Worm (Caenorhabditis elegans) whole organism, L4 larva: ENCODE data around the gene ech-4.

Experiments used
- F26F4.8 ChIP-seq: fragments of 200-800 bp; sonication (Bioruptor generic); conservative IDR thresholded peaks from 2 replicates; pipeline ENCODE4 v1.3.6; 2022; ENCODE audit warnings: missing genetic modification characterization, missing compliant biosample characterization
- F49E8.2 ChIP-seq: sonication (generic microtip); optimal IDR thresholded peaks from 2 replicates; lab custom pipeline; 2016; ENCODE audit warnings: missing compliant biosample characterization, mild to moderate bottlenecking, missing genetic modification characterization, borderline replicate concordance
- T20F7.1 ChIP-seq: fragments of 200-800 bp; sonication (Bioruptor generic); optimal IDR thresholded peaks from 2 replicates; lab custom pipeline; 2018; ENCODE audit warnings: mild to moderate bottlenecking, missing genetic modification characterization, missing compliant biosample characterization
- T26A8.4 ChIP-seq: fragments of 200-800 bp; sonication (Bioruptor generic); IDR thresholded peaks from 2 replicates; pipeline ENCODE4 v1.3.6; 2022; ENCODE audit warnings: missing genetic modification characterization, missing compliant biosample characterization
- Y105C5A.15 ChIP-seq: fragments of 200-800 bp; sonication (Bioruptor generic); IDR thresholded peaks from 2 replicates; pipeline ENCODE4 v1.3.6; 2022; ENCODE audit warnings: missing genetic modification characterization, missing compliant biosample characterization
- Y48G9A.11 ChIP-seq: fragments of 200-800 bp; sonication (Bioruptor generic); IDR thresholded peaks from 2 replicates; pipeline ENCODE4 v1.3.6; 2022; ENCODE audit warnings: missing genetic modification reagents, missing genetic modification characterization, missing compliant biosample characterization
- aha-1 ChIP-seq: fragments of 150-350 bp; peaks from one replicate; lab custom pipeline; 2014; ENCODE audit warnings: missing biosample characterization, missing genetic modification characterization
- aly-2 ChIP-seq: sonication (generic microtip); optimal IDR thresholded peaks from 2 replicates; lab custom pipeline; 2018; ENCODE audit warnings: missing biosample characterization, missing genetic modification characterization
- arid-1 ChIP-seq: fragments of 200-800 bp; sonication (Bioruptor generic); conservative IDR thresholded peaks from 2 replicates; pipeline ENCODE4 v1.3.6; 2022; ENCODE audit warnings: missing genetic modification reagents, missing genetic modification characterization, missing compliant biosample characterization
- attf-4 ChIP-seq: sonication (generic microtip); optimal IDR thresholded peaks from 3 replicates; lab custom pipeline; 2017; ENCODE audit warnings: missing biosample characterization, missing genetic modification characterization
- ceh-20 ChIP-seq: fragments of 200-800 bp; sonication (Bioruptor generic); IDR thresholded peaks from 2 replicates; pipeline ENCODE4 v1.3.6; 2022; ENCODE audit warnings: missing genetic modification reagents, missing genetic modification characterization, missing compliant biosample characterization
- ceh-32 ChIP-seq: sonication (generic microtip); optimal IDR thresholded peaks from 2 replicates; lab custom pipeline; 2016; ENCODE audit warnings: mild to moderate bottlenecking, missing genetic modification characterization, missing compliant biosample characterization; ENCODE audit not compliant: poor library complexity
- ceh-62 ChIP-seq: sonication (generic microtip); optimal IDR thresholded peaks from 2 replicates; lab custom pipeline; 2017; ENCODE audit warnings: missing biosample characterization, missing genetic modification characterization
- cey-2 ChIP-seq: sonication (generic microtip); optimal IDR thresholded peaks from 3 replicates; lab custom pipeline; 2017; ENCODE audit warnings: missing genetic modification characterization, mild to moderate bottlenecking, missing compliant biosample characterization, antibody characterized with exemption, borderline replicate concordance; ENCODE audit not compliant: insufficient read depth
- daf-19 ChIP-seq: fragments of 200-800 bp; sonication (Bioruptor generic); conservative IDR thresholded peaks from 2 replicates; pipeline ENCODE4 v1.3.6; 2022; ENCODE audit warnings: missing genetic modification characterization, missing compliant biosample characterization
- dmd-6 ChIP-seq: fragments of 200-800 bp; sonication (Bioruptor generic); IDR thresholded peaks from 2 replicates; pipeline ENCODE4 v1.3.6; 2022; ENCODE audit warnings: missing genetic modification reagents, missing genetic modification characterization, missing compliant biosample characterization
- dmd-9 ChIP-seq: fragments of 200-800 bp; sonication (Bioruptor generic); IDR thresholded peaks from 2 replicates; pipeline ENCODE4 v1.3.6; 2022; ENCODE audit warnings: missing genetic modification reagents, missing genetic modification characterization, missing compliant biosample characterization
- dpl-1 ChIP-seq: fragments of 150-350 bp; optimal IDR thresholded peaks from 2 replicates; lab custom pipeline; 2014; ENCODE audit warnings: missing biosample characterization, missing genetic modification reagents, missing genetic modification characterization
- duxl-1 ChIP-seq: sonication (generic microtip); optimal IDR thresholded peaks from 2 replicates; lab custom pipeline; 2016; ENCODE audit warnings: mild to moderate bottlenecking, missing genetic modification characterization, moderate library complexity, missing compliant biosample characterization; ENCODE audit not compliant: poor library complexity
- egl-43 ChIP-seq: fragments of 200-800 bp; sonication (Bioruptor generic); IDR thresholded peaks from 2 replicates; pipeline ENCODE4 v1.3.6; 2022; ENCODE audit warnings: missing genetic modification reagents, missing genetic modification characterization, missing compliant biosample characterization
- fkh-10 ChIP-seq: fragments of 150-350 bp; optimal IDR thresholded peaks from 2 replicates; lab custom pipeline; 2014; ENCODE audit warnings: missing biosample characterization, missing genetic modification reagents, missing genetic modification characterization
- gei-8 ChIP-seq: fragments of 200-800 bp; sonication (Bioruptor generic); optimal IDR thresholded peaks from 2 replicates; lab custom pipeline; 2018; ENCODE audit warnings: mild to moderate bottlenecking, missing genetic modification characterization, missing compliant biosample characterization
- hlh-11 ChIP-seq: fragments of 200-800 bp; sonication (Bioruptor generic); optimal IDR thresholded peaks from 2 replicates; lab custom pipeline; 2018; ENCODE audit warnings: mild to moderate bottlenecking, missing genetic modification characterization, missing compliant biosample characterization
- hlh-30 ChIP-seq: sonication (generic microtip); optimal IDR thresholded peaks from 2 replicates; lab custom pipeline; 2017; ENCODE audit warnings: antibody characterized with exemption, mild to moderate bottlenecking, missing genetic modification characterization, missing compliant biosample characterization; ENCODE audit not compliant: insufficient read depth
- lin-13 ChIP-seq: fragments of 150-350 bp; optimal IDR thresholded peaks from 2 replicates; lab custom pipeline; 2014; ENCODE audit warnings: missing biosample characterization, missing genetic modification reagents, missing genetic modification characterization
- lin-15B ChIP-seq: fragments of 150-350 bp; sonication (generic microtip); optimal IDR thresholded peaks from 3 replicates; lab custom pipeline; 2014; ENCODE audit warnings: missing biosample characterization, missing genetic modification characterization
- lin-38 ChIP-seq: fragments of 200-800 bp; sonication (Bioruptor generic); IDR thresholded peaks from 2 replicates; pipeline ENCODE4 v1.3.6; 2022; ENCODE audit warnings: missing genetic modification reagents, missing genetic modification characterization, missing compliant biosample characterization
- lin-39 ChIP-seq: fragments of 150-350 bp; optimal IDR thresholded peaks from 2 replicates; lab custom pipeline; 2014; ENCODE audit warnings: missing biosample characterization, missing genetic modification reagents, missing genetic modification characterization
- lir-3 ChIP-seq: sonication (generic microtip); optimal IDR thresholded peaks from 2 replicates; lab custom pipeline; 2016; ENCODE audit warnings: mild to moderate bottlenecking, missing genetic modification characterization, missing compliant biosample characterization
- lsy-2 ChIP-seq, 2 experiments: fragments of 150-350 bp in 1 of 2; sonication (generic microtip) in 1 of 2; optimal IDR thresholded peaks; 2 replicates each; lab custom pipeline; 2014 to 2017; ENCODE audit warnings: missing biosample characterization in 2 of 2, missing genetic modification characterization in 2 of 2
- madf-5 ChIP-seq, 2 experiments: fragments of 200-800 bp; sonication (Bioruptor generic); IDR thresholded peaks; 2 replicates each; pipeline ENCODE4 v1.3.6; 2022; ENCODE audit warnings: missing compliant biosample characterization in 2 of 2, missing genetic modification characterization in 2 of 2
- mdl-1 ChIP-seq, 2 experiments: fragments of 150-350 bp in 1 of 2; sonication (generic microtip) in 1 of 2; optimal IDR thresholded peaks; 2 replicates each; lab custom pipeline; 2014 to 2017; ENCODE audit warnings: missing biosample characterization in 2 of 2, missing genetic modification characterization in 2 of 2
- mes-2 ChIP-seq: sonication (generic microtip); optimal IDR thresholded peaks from 2 replicates; lab custom pipeline; 2016; ENCODE audit warnings: missing genotype, mild to moderate bottlenecking, missing genetic modification characterization, missing compliant biosample characterization; ENCODE audit not compliant: poor library complexity, severe bottlenecking
- mxl-2 ChIP-seq: fragments of 200-800 bp; sonication (Bioruptor generic); conservative IDR thresholded peaks from 2 replicates; pipeline ENCODE4 v1.3.6; 2022; ENCODE audit warnings: missing genetic modification reagents, missing genetic modification characterization, missing compliant biosample characterization
- nhr-10 ChIP-seq: fragments of 150-350 bp; optimal IDR thresholded peaks from 2 replicates; lab custom pipeline; 2014; ENCODE audit warnings: missing biosample characterization, missing genetic modification characterization
- nhr-28 ChIP-seq: fragments of 150-350 bp; optimal IDR thresholded peaks from 2 replicates; lab custom pipeline; 2014; ENCODE audit warnings: missing biosample characterization, missing genetic modification characterization
- pha-4 ChIP-seq, 2 experiments: fragments of 150-350 bp in 1 of 2; fragments of 200-800 bp in 1 of 2; sonication (Bioruptor generic) in 1 of 2; IDR thresholded peaks in 1 of 2; optimal IDR thresholded peaks in 1 of 2; 2 replicates each; pipeline versions ENCODE4 v1.3.6 to Lab custom; 2014 to 2022; ENCODE audit warnings: missing genetic modification characterization in 2 of 2, missing genetic modification reagents in 2 of 2, missing biosample characterization in 1 of 2, missing compliant biosample characterization in 1 of 2
- rbr-2 ChIP-seq: sonication (generic microtip); optimal IDR thresholded peaks from 2 replicates; lab custom pipeline; 2016; ENCODE audit warnings: missing genotype, missing genetic modification characterization, missing compliant biosample characterization
- sdz-12 ChIP-seq: fragments of 200-800 bp; sonication (Bioruptor generic); optimal IDR thresholded peaks from 2 replicates; lab custom pipeline; 2018; ENCODE audit warnings: mild to moderate bottlenecking, missing genetic modification characterization, missing compliant biosample characterization
- snpc-1.2 ChIP-seq: fragments of 200-800 bp; sonication (Bioruptor generic); IDR thresholded peaks from 2 replicates; pipeline ENCODE4 v1.3.6; 2022; ENCODE audit warnings: missing genetic modification reagents, missing genetic modification characterization, missing compliant biosample characterization
- tag-97 ChIP-seq: fragments of 200-800 bp; sonication (Bioruptor generic); IDR thresholded peaks from 2 replicates; pipeline ENCODE4 v1.3.6; 2022; ENCODE audit warnings: missing genetic modification characterization, missing compliant biosample characterization
- unc-62 ChIP-seq, 3 experiments: fragments of 150-350 bp in 1 of 3; sonication (generic microtip); optimal IDR thresholded peaks in 2 of 3; peaks in 1 of 3; 1 replicate in 1 of 3; 2 replicates in 2 of 3; lab custom pipeline; 2014 to 2017; ENCODE audit warnings: missing biosample characterization in 3 of 3, missing genetic modification characterization in 3 of 3, missing genetic modification reagents in 3 of 3, missing genotype in 1 of 3
- zfp-2 ChIP-seq: sonication (generic microtip); optimal IDR thresholded peaks from 2 replicates; lab custom pipeline; 2016; ENCODE audit warnings: mild to moderate bottlenecking, missing genetic modification characterization, missing compliant biosample characterization
- ztf-7 ChIP-seq: fragments of 150-350 bp; optimal IDR thresholded peaks from 2 replicates; lab custom pipeline; 2014; ENCODE audit warnings: missing biosample characterization, missing genetic modification characterization

The ech-4 gene

DNA sequence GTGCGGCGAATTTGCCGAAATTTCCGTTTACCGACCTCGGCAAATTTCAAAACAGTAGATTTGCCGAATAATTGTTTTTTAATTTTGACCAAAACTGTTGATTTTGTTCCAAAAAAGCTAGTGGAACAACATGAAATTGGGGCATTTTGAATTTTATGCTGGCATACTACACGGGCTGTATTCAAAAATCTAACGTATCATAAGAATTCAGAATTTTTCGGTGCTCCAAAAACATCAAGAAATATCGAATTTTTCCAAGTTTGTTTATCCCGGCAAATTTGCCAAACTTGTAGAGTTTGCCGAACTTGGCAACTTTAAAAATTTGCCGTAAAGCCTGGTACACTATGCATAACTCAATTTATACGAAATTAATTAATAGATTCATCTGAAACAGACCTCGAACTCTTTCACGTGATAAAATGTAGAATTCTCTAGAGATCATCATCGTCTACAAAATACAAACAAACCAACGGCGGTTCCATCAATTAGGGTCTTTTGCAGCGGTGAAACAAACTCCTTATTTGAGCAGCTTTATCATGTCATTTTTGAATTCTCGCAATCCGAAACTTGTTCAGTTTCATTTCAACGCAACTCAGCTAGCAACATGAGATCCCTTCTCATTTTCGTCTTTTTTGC lies 12.0 kb upstream of the ech-4 start, which contains the start of gene R06F6.14:
Gene R06F6.14 (plus strand): TSS at position 586 of the 636 bp plus-strand sequence.
- TF ChIP-seq mdl-1 (tag; optimal IDR thresholded peaks at IDR 0.05; lab: Kevin White, UChicago): no peak
- TF ChIP-seq unc-62 (GFP tag; optimal IDR thresholded peaks at IDR 0.05 in 1 of 2; lab: Kevin White, UChicago): peak in 1 of 2 experiments; percentile 62
- no peak for TF ChIP-seq unc-62 (tag; optimal IDR thresholded peaks at IDR 0.05; lab: Kevin White, UChicago)
- TF ChIP-seq Y48G9A.11 (GFP tag; lab: Robert Waterston, UW): no peak
- TF ChIP-seq gei-8: no peak
- TF ChIP-seq ztf-7 (tag; lab: Kevin White, UChicago): no peak
- no peak for TF ChIP-seq lin-15B
- TF ChIP-seq ceh-20: no peak
- no peak for TF ChIP-seq arid-1 (GFP tag; lab: Robert Waterston, UW)
- TF ChIP-seq ceh-32 (tag; lab: Kevin White, UChicago): no peak
- TF ChIP-seq fkh-10 (GFP tag; lab: Kevin White, UChicago): no peak
- no peak for TF ChIP-seq sdz-12 (GFP tag; lab: Kevin White, UChicago)
- peak; percentile 91 for TF ChIP-seq aha-1 (tag; lab: Kevin White, UChicago)
- no peak for TF ChIP-seq ceh-62 (tag; lab: Kevin White, UChicago)
- TF ChIP-seq hlh-30 (tag; lab: Kevin White, UChicago): no peak
- TF ChIP-seq attf-4 (tag; lab: Kevin White, UChicago): no peak

- TF ChIP-seq mdl-1 (tag; optimal IDR thresholded peaks at IDR 0.05; lab: Kevin White, UChicago): no peak
- no peak for TF ChIP-seq daf-19 (GFP tag; lab: Robert Waterston, UW)
- no peak for TF ChIP-seq dmd-9 (GFP tag; lab: Robert Waterston, UW)
- TF ChIP-seq nhr-10 (tag; lab: Kevin White, UChicago): no peak
- no peak for TF ChIP-seq madf-5 (GFP tag; IDR thresholded peaks at IDR 0.05; lab: Robert Waterston, UW)
- no peak for TF ChIP-seq ceh-32 (tag; lab: Kevin White, UChicago)
- no peak for TF ChIP-seq mxl-2 (GFP tag; lab: Robert Waterston, UW)
- no peak for TF ChIP-seq egl-43 (GFP tag; lab: Robert Waterston, UW)
Observed at ce11 chrII:10810690-10811089, 10.1 kb upstream of the ech-4 start, which contains the start of gene msrp-7. msrp-7 (plus strand) TSS chrII:10810990.

DNA sequence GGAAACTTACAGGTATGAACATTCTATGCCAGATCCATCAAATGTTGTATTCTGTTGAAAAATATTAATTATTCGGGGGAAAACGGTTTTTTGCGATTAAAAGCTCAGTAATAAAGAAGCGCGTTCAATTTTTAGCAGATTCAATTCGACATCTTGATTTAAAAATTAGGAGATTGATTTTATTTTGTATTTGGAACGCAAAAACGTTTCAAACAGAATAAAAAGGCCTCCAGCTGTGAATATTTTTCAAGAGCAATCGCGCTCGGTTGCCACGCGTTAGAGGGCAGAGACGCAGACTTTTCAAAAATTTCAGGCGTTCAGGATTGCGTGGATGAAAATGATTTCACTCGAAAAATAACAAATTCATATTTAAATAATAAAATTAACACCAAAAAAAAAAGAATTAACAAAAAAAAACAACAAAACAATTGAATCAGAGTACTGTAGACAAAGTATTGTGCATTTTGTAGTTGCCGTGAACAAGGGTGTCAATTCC lies 855 bp upstream of the ech-4 start, which contains the start of gene R06F6.8:
Gene R06F6.8 (minus strand): TSS at position 51 of the 496 bp plus-strand sequence.
- no peak for TF ChIP-seq F49E8.2 (tag; lab: Kevin White, UChicago)
- no peak for TF ChIP-seq T20F7.1 (GFP tag; lab: Kevin White, UChicago)
- no peak for TF ChIP-seq dmd-6 (GFP tag; lab: Robert Waterston, UW)
- peak; percentile 9 for TF ChIP-seq nhr-28
- no peak for TF ChIP-seq aly-2 (tag; lab: Kevin White, UChicago)
- no peak for TF ChIP-seq hlh-11 (tag; lab: Kevin White, UChicago)
- peak; percentile 20 for TF ChIP-seq dpl-1 (GFP tag; lab: Kevin White, UChicago)
- TF ChIP-seq lir-3 (tag; lab: Kevin White, UChicago): no peak
- TF ChIP-seq Y105C5A.15 (GFP tag; lab: Robert Waterston, UW): no peak
- TF ChIP-seq tag-97 (GFP tag; lab: Robert Waterston, UW): no peak
- no peak for TF ChIP-seq lin-39 (tag; lab: Kevin White, UChicago)
- TF ChIP-seq sdz-12 (GFP tag; lab: Kevin White, UChicago): no peak
- TF ChIP-seq duxl-1: no peak
- no peak for TF ChIP-seq Y48G9A.11 (GFP tag; lab: Robert Waterston, UW)
- no peak for TF ChIP-seq F26F4.8 (GFP tag; lab: Robert Waterston, UW)
- TF ChIP-seq lsy-2 (tag; optimal IDR thresholded peaks at IDR 0.05; lab: Kevin White, UChicago): peak in 1 of 2 experiments; percentile 29
- no peak for TF ChIP-seq T26A8.4 (GFP tag; lab: Robert Waterston, UW)
- peak; percentile 82 for TF ChIP-seq lin-38 (GFP tag; lab: Robert Waterston, UW)
- TF ChIP-seq pha-4 (GFP tag; IDR thresholded peaks at IDR 0.05; lab: Robert Waterston, UW): no peak
- TF ChIP-seq pha-4 (tag; optimal IDR thresholded peaks at IDR 0.05; lab: Kevin White, UChicago): peak; percentile 11
- TF ChIP-seq zfp-2 (tag; lab: Kevin White, UChicago): no peak
- no peak for TF ChIP-seq cey-2 (tag; lab: Kevin White, UChicago)
- no peak for TF ChIP-seq snpc-1.2
- no peak for TF ChIP-seq rbr-2
- peak; percentile 61 for TF ChIP-seq mes-2
- TF ChIP-seq lin-13 (GFP tag; lab: Kevin White, UChicago): peak; percentile 5
